Fruit fly (Drosophila melanogaster) whole organism, adult: Measurements from ENCODE around the gene CG10591.

Experiments used
- CG11617 ChIP-seq: fragments of 200-800 bp; sonication (Bioruptor generic); optimal IDR thresholded peaks from 2 replicates; lab custom pipeline; 2017; ENCODE audit warnings: mild to moderate bottlenecking, missing biosample characterization, missing genetic modification reagents, missing genetic modification characterization
- CG12768 ChIP-seq: fragments of 200-800 bp; sonication (Bioruptor generic); optimal IDR thresholded peaks from 2 replicates; lab custom pipeline; 2017; ENCODE audit warnings: missing biosample characterization, missing genetic modification characterization, mild to moderate bottlenecking, moderate library complexity, missing genetic modification reagents
- CG14711 ChIP-seq: fragments of 200-800 bp; sonication (Bioruptor generic); optimal IDR thresholded peaks from 2 replicates; lab custom pipeline; 2018; ENCODE audit warnings: missing biosample characterization, mild to moderate bottlenecking, missing genetic modification characterization, moderate library complexity
- CG1620 ChIP-seq: fragments of 200-800 bp; sonication (Bioruptor generic); optimal IDR thresholded peaks from 2 replicates; lab custom pipeline; 2016; ENCODE audit warnings: missing biosample characterization, missing genetic modification characterization
- CG33017 ChIP-seq: fragments of 200-800 bp; sonication (Bioruptor generic); optimal IDR thresholded peaks from 2 replicates; lab custom pipeline; 2018; ENCODE audit warnings: missing biosample characterization, mild to moderate bottlenecking, missing genetic modification characterization, moderate library complexity
- CG5204 ChIP-seq: fragments of 200-800 bp; sonication (Bioruptor generic); optimal IDR thresholded peaks from 2 replicates; lab custom pipeline; 2016; ENCODE audit warnings: missing biosample characterization, missing genetic modification characterization
- CG7045 ChIP-seq: fragments of 200-800 bp; sonication (Bioruptor generic); optimal IDR thresholded peaks from 2 replicates; lab custom pipeline; 2017; ENCODE audit warnings: missing biosample characterization, mild to moderate bottlenecking, missing genetic modification characterization
- CG7101 ChIP-seq: fragments of 200-800 bp; sonication (Bioruptor generic); optimal IDR thresholded peaks from 2 replicates; lab custom pipeline; 2018; ENCODE audit warnings: missing biosample characterization, mild to moderate bottlenecking, missing genetic modification characterization, moderate library complexity
- Clk ChIP-seq: fragments of 200-800 bp; sonication (Bioruptor generic); optimal IDR thresholded peaks from 2 replicates; lab custom pipeline; 2017; ENCODE audit warnings: missing biosample characterization, missing genetic modification characterization
- Crg-1 ChIP-seq: fragments of 200-800 bp; sonication (Bioruptor generic); optimal IDR thresholded peaks from 2 replicates; lab custom pipeline; 2016; ENCODE audit warnings: missing biosample characterization, missing genetic modification characterization
- Hr96 ChIP-seq: fragments of 200-800 bp; sonication (Bioruptor generic); optimal IDR thresholded peaks from 2 replicates; lab custom pipeline; 2016; ENCODE audit warnings: missing biosample characterization, missing genetic modification characterization
- Mnt ChIP-seq: fragments of 200-800 bp; sonication (Bioruptor generic); optimal IDR thresholded peaks from 2 replicates; lab custom pipeline; 2016; ENCODE audit warnings: missing biosample characterization, mild to moderate bottlenecking, missing genetic modification characterization
- bab1 ChIP-seq: fragments of 200-800 bp; sonication (Bioruptor generic); optimal IDR thresholded peaks from 3 replicates; lab custom pipeline; 2019; ENCODE audit warnings: missing biosample characterization, mild to moderate bottlenecking, missing genetic modification characterization, moderate library complexity
- cic ChIP-seq: fragments of 200-800 bp; sonication (Bioruptor generic); optimal IDR thresholded peaks from 2 replicates; lab custom pipeline; 2017; ENCODE audit warnings: missing biosample characterization, mild to moderate bottlenecking, missing genetic modification characterization, moderate library complexity
- cnc ChIP-seq, 2 experiments: fragments of >200 bp; optimal IDR thresholded peaks; 2 replicates each; lab custom pipeline; 2017
- kay ChIP-seq: fragments of 200-800 bp; sonication (Bioruptor generic); peaks from one replicate; lab custom pipeline; 2016; ENCODE audit warnings: missing biosample characterization, missing genetic modification characterization, borderline replicate concordance
- ovo ChIP-seq: fragments of 200-800 bp; sonication (Bioruptor generic); optimal IDR thresholded peaks from 2 replicates; lab custom pipeline; 2016; ENCODE audit warnings: missing biosample characterization, missing genetic modification characterization
- pad ChIP-seq: fragments of 200-800 bp; sonication (Bioruptor generic); optimal IDR thresholded peaks from 3 replicates; lab custom pipeline; 2017; ENCODE audit warnings: missing biosample characterization, missing genetic modification characterization, mild to moderate bottlenecking, moderate library complexity, missing genetic modification reagents
- tj ChIP-seq: fragments of 200-800 bp; sonication (Bioruptor generic); optimal IDR thresholded peaks from 3 replicates; lab custom pipeline; 2017; ENCODE audit warnings: missing biosample characterization, mild to moderate bottlenecking, missing genetic modification characterization, moderate library complexity
- toe ChIP-seq: fragments of 200-800 bp; sonication (Bioruptor generic); optimal IDR thresholded peaks from 2 replicates; lab custom pipeline; 2016; ENCODE audit warnings: missing biosample characterization, missing genetic modification characterization

CG10591 gene

DNA sequence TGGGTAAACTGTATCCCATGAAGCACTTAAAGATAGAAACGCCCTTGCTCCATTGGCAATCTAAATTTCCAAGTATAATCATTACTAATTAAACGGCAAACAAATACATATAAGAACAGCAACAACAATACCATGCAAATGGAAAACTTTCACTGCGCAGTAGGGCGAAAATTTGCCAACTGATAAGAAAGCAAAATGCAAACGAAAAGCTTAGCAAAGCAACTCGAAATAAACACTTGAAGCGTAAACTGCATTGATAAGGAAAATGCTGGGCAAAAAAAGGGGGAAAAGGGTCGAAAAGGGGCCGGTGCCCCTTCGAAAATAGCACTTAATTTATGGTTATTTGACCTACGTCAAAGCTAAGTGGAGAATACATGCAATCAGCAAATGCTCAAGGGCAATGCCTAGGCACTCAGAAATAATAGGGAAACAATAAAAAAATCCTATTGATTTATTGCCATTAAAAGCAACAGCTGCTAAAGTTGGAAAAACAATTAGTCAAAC lies 39.1 kb upstream of the CG10591 start:
- TF ChIP-seq pad (GFP tag; lab: Kevin White, UChicago): peak; percentile 50
- peak; percentile 28 for TF ChIP-seq CG7045
- TF ChIP-seq kay (GFP tag; lab: Kevin White, UChicago): peak; percentile 93
- TF ChIP-seq toe: no peak
- TF ChIP-seq Mnt (GFP tag; lab: Kevin White, UChicago): peak; percentile 46
- TF ChIP-seq CG7101 (tag; lab: Kevin White, UChicago): peak; percentile 16
- TF ChIP-seq tj (GFP tag; lab: Kevin White, UChicago): peak; percentile 54
- peak; percentile 87 for TF ChIP-seq cic (GFP tag; lab: Kevin White, UChicago)
- no peak for TF ChIP-seq bab1
- peak; percentile 54 for TF ChIP-seq CG33017

DNA sequence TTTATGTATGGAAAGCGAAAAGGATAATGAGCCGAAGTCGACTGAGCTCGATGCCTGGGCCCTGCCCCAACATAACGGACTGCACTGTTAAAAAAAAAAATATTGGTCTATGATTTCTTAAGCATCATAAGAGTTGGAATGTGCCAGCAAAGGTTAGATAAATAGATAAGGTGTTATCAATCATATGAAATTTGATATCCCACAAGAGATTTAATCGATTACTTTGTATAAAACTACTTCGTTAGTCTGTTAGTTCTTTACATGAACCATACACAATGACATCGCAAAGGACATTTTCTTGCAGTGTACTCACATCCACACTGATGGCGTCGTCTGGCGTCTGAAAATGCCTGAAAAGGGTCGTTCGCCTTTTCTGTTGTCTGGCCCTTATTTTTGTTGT lies 38.0 kb upstream of the CG10591 start:
- TF ChIP-seq CG12768 (GFP tag; lab: Kevin White, UChicago) (no peak), kay (GFP tag; lab: Kevin White, UChicago) (no peak), Crg-1 (GFP tag; lab: Kevin White, UChicago) (no peak), CG7045 (no peak), CG1620 (GFP tag; lab: Kevin White, UChicago) (no peak), toe (no peak), Clk (GFP tag; lab: Kevin White, UChicago) (no peak), bab1 (no peak), CG33017 (no peak), CG5204 (GFP tag; lab: Kevin White, UChicago) (no peak), pad (GFP tag; lab: Kevin White, UChicago) (no peak), ovo (GFP tag; lab: Kevin White, UChicago) (no peak), CG11617 (no peak), cnc (optimal IDR thresholded peaks at IDR 0.05; lab: Kevin White, UChicago) (no peak), Hr96 (no peak)

DNA sequence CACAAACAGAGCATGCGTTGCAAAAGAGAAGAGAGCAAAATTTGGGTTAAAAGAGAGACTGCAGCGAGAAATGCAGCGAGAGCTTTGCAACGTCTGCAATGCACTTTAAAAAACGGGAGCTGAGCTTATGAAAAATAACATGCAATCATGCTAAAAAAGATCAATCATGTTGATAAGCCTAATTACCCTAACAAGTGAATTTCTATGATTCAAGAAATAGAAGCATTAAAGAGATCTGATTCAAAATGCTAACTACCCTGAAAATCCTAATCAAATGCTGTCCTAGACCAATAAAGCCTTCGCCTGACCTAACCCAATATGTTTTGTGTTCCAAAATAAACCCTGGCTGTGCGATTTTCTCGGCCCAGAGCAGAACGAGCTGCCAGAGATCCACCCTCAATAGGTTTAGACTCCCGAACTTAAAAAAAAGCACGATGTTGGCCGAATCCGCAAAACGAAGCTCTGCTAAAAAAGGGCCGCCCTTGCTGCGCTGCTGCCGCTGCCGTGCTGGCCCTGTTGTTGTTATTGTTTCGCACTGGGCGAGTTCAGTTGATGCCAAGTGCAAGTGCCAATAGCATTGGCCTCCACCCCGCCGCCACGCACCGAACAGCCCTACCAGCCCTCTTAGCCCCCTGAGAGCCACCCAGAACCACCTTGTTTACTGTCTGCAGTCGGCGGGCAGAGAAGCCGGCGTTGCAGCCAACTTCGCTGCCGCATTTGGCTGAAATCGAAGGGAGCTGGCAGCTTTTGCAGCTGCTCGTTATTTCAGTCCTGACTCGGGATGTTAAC lies 35.9 kb upstream of the CG10591 start:
- no peak for TF ChIP-seq Mnt (GFP tag; lab: Kevin White, UChicago)
- TF ChIP-seq bab1: no peak
- TF ChIP-seq CG11617: no peak
- no peak for TF ChIP-seq CG1620 (GFP tag; lab: Kevin White, UChicago)
- no peak for TF ChIP-seq CG7101 (tag; lab: Kevin White, UChicago)
- TF ChIP-seq cnc (optimal IDR thresholded peaks at IDR 0.05; lab: Kevin White, UChicago): no peak
- no peak for TF ChIP-seq cic (GFP tag; lab: Kevin White, UChicago)
- TF ChIP-seq Clk (GFP tag; lab: Kevin White, UChicago): no peak
- no peak for TF ChIP-seq CG14711 (tag; lab: Kevin White, UChicago)
- no peak for TF ChIP-seq pad (GFP tag; lab: Kevin White, UChicago)
- no peak for TF ChIP-seq CG5204 (GFP tag; lab: Kevin White, UChicago)
- no peak for TF ChIP-seq Crg-1 (GFP tag; lab: Kevin White, UChicago)
- no peak for TF ChIP-seq tj (GFP tag; lab: Kevin White, UChicago)
- no peak for TF ChIP-seq CG33017

DNA sequence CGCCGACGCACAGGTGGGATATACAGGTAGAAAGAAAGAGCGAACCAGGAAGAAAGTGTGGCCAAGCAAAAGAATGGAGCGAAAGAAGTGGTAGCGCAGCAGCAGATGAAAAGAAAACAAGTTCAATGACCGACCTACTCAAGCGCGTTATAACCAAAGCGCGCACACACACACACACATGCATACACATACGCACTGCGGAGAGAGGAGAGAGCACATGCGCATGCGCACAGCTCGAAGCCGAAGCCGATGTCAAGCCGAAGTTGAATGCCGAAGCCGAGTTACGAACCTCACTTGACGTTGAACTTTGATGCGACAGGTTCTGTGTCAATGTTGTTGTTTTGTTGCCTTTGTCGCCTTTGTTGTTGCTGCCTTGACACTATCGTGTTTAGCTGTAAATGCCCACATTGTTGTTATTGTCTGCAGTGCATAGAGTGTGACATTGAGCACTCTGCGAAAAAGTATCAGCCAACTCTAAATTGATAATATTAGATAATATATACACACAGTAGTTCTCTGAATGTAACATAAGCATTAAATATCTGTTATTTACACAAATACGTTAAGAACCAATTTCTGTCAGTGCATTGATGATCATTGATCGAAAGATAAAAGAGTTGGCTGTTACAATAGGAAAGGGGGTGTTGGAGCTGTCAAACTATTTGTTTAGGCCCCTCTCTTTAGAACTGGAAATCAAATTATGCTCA lies 34.8 kb upstream of the CG10591 start:
- TF ChIP-seq pad (GFP tag; lab: Kevin White, UChicago) (no peak), Clk (GFP tag; lab: Kevin White, UChicago) (no peak), tj (GFP tag; lab: Kevin White, UChicago) (no peak), ovo (GFP tag; lab: Kevin White, UChicago) (no peak), cic (GFP tag; lab: Kevin White, UChicago) (no peak), kay (GFP tag; lab: Kevin White, UChicago) (no peak), CG11617 (no peak), Hr96 (no peak), CG1620 (GFP tag; lab: Kevin White, UChicago) (no peak), CG14711 (tag; lab: Kevin White, UChicago) (no peak), CG12768 (GFP tag; lab: Kevin White, UChicago) (no peak), toe (no peak), Mnt (GFP tag; lab: Kevin White, UChicago) (no peak), CG33017 (no peak)

DNA sequence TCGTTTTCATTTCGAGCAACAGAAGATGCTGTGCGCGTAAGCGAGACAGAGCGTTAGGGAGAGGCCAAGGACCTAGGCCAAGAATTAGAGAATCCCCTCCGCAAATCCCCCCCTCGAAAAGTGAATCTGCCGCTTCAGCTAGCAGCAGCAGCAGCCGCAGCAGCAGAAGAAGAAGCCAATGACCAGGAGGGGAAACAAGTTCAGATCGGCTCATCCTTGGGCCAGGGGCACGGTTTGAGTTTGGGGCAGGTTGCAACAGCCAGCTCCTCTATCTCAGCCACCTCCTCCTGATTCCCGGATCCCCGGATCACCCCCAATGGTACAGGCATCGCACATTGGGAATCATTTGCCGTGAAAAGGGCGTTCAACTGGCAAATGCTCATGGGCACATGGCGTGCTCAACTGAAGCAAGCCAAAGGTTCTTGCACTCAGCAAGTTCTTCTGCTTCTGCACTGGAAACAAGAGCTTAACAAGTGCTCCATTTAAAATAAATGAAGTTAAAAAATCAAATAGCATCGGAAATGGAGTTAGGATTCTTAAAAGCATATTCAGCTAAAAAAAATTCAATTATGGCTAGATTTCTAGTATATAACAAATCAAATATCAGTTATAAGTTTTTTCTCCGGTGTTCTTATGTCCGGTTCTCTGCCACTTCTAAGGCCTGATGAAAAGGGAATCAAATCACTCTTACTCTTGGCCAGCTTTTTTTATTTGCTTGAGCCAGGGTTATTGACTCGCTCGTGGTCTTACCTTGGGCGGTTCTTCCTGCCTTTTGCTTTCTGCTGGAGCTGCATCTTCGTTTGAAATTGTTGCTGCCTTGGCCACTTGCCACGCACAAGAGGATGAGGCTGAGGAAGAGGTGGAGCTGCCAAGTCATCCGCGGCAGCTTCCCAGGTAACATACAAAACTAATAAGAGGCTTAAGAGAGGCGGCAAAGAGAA lies 34.0 kb upstream of the CG10591 start:
- TF ChIP-seq toe: no peak
- no peak for TF ChIP-seq ovo (GFP tag; lab: Kevin White, UChicago)
- TF ChIP-seq CG33017: no peak
- TF ChIP-seq tj (GFP tag; lab: Kevin White, UChicago): no peak
- TF ChIP-seq CG11617: no peak
- no peak for TF ChIP-seq cic (GFP tag; lab: Kevin White, UChicago)
- no peak for TF ChIP-seq CG7101 (tag; lab: Kevin White, UChicago)
- TF ChIP-seq pad (GFP tag; lab: Kevin White, UChicago): no peak
- TF ChIP-seq CG12768 (GFP tag; lab: Kevin White, UChicago): no peak
- no peak for TF ChIP-seq Crg-1 (GFP tag; lab: Kevin White, UChicago)
- TF ChIP-seq Clk (GFP tag; lab: Kevin White, UChicago): no peak
- no peak for TF ChIP-seq Mnt (GFP tag; lab: Kevin White, UChicago)
- no peak for TF ChIP-seq kay (GFP tag; lab: Kevin White, UChicago)
- TF ChIP-seq CG5204 (GFP tag; lab: Kevin White, UChicago): no peak
- no peak for TF ChIP-seq cnc (optimal IDR thresholded peaks at IDR 0.05; lab: Kevin White, UChicago)
- TF ChIP-seq CG7045: no peak
- TF ChIP-seq CG14711 (tag; lab: Kevin White, UChicago): no peak
- TF ChIP-seq CG1620 (GFP tag; lab: Kevin White, UChicago): no peak
- no peak for TF ChIP-seq bab1
